Worm (Caenorhabditis elegans) whole organism, L2 larva: Measurements from ENCODE around the gene F54C9.11.

Experiments
- C34F6.9 ChIP-seq: fragments of 150-350 bp; optimal IDR thresholded peaks from 2 replicates; lab custom pipeline; 2014; ENCODE audit warnings: missing biosample characterization, missing genetic modification characterization
- F13H6.1 ChIP-seq: sonication (generic microtip); optimal IDR thresholded peaks from 2 replicates; lab custom pipeline; 2016; ENCODE audit warnings: missing genetic modification characterization, missing compliant biosample characterization
- R02D3.7 ChIP-seq: fragments of 150-350 bp; optimal IDR thresholded peaks from 2 replicates; lab custom pipeline; 2014; ENCODE audit warnings: missing biosample characterization, missing genetic modification characterization
- Y55F3AM.14 ChIP-seq: fragments of 200-800 bp; sonication (Bioruptor generic); optimal IDR thresholded peaks from 2 replicates; lab custom pipeline; 2018; ENCODE audit warnings: mild to moderate bottlenecking, missing genetic modification characterization, missing compliant biosample characterization
- aly-2 ChIP-seq: fragments of 150-350 bp; optimal IDR thresholded peaks from 2 replicates; lab custom pipeline; 2014; ENCODE audit warnings: missing biosample characterization, missing genetic modification characterization
- blmp-1 ChIP-seq: sonication (generic microtip); optimal IDR thresholded peaks from 2 replicates; lab custom pipeline; 2017; ENCODE audit warnings: missing genetic modification characterization, mild to moderate bottlenecking, missing compliant biosample characterization, antibody characterized with exemption, moderate library complexity; ENCODE audit not compliant: insufficient read depth
- crh-2 ChIP-seq: sonication (generic microtip); optimal IDR thresholded peaks from 2 replicates; lab custom pipeline; 2017; ENCODE audit warnings: missing biosample characterization, missing genetic modification characterization
- dmd-4 ChIP-seq: sonication (generic microtip); optimal IDR thresholded peaks from 2 replicates; lab custom pipeline; 2017; ENCODE audit warnings: missing biosample characterization, missing genetic modification characterization
- elt-3 ChIP-seq: sonication (generic microtip); optimal IDR thresholded peaks from 2 replicates; lab custom pipeline; 2017; ENCODE audit warnings: missing biosample characterization, missing genetic modification characterization
- fos-1 ChIP-seq: fragments of 150-350 bp; optimal IDR thresholded peaks from 2 replicates; lab custom pipeline; 2014; ENCODE audit warnings: missing biosample characterization, missing genetic modification characterization
- gmeb-1 ChIP-seq: fragments of 150-350 bp; optimal IDR thresholded peaks from 2 replicates; lab custom pipeline; 2014; ENCODE audit warnings: missing biosample characterization, missing genetic modification characterization
- lin-13 ChIP-seq: fragments of 150-350 bp; optimal IDR thresholded peaks from 2 replicates; lab custom pipeline; 2014; ENCODE audit warnings: missing biosample characterization, missing genetic modification reagents, missing genetic modification characterization
- lin-39 ChIP-seq: fragments of 150-350 bp; optimal IDR thresholded peaks from 2 replicates; lab custom pipeline; 2014; ENCODE audit warnings: missing biosample characterization, missing genetic modification reagents, missing genetic modification characterization
- lsy-2 ChIP-seq, 2 experiments: fragments of 150-350 bp in 1 of 2; sonication (generic microtip) in 1 of 2; optimal IDR thresholded peaks; 2 replicates each; lab custom pipeline; 2014 to 2017; ENCODE audit warnings: missing biosample characterization in 2 of 2, missing genetic modification characterization in 2 of 2
- mab-5 ChIP-seq: fragments of 150-350 bp; optimal IDR thresholded peaks from 2 replicates; lab custom pipeline; 2014; ENCODE audit warnings: missing biosample characterization, missing genetic modification characterization
- mbf-1 ChIP-seq: sonication (generic microtip); optimal IDR thresholded peaks from 2 replicates; lab custom pipeline; 2017; ENCODE audit warnings: missing biosample characterization, missing genetic modification characterization
- mdl-1 ChIP-seq, 2 experiments: fragments of 150-350 bp in 1 of 2; sonication (generic microtip) in 1 of 2; optimal IDR thresholded peaks; 2 replicates each; lab custom pipeline; 2017; ENCODE audit warnings: missing biosample characterization in 2 of 2, missing genetic modification characterization in 2 of 2
- nhr-11 ChIP-seq: fragments of 150-350 bp; optimal IDR thresholded peaks from 2 replicates; lab custom pipeline; 2014; ENCODE audit warnings: missing biosample characterization, missing genetic modification characterization
- nhr-21 ChIP-seq: fragments of 150-350 bp; optimal IDR thresholded peaks from 2 replicates; lab custom pipeline; 2014; ENCODE audit warnings: missing biosample characterization, missing genetic modification characterization
- nhr-23 ChIP-seq: fragments of 150-350 bp; optimal IDR thresholded peaks from 2 replicates; lab custom pipeline; 2014; ENCODE audit warnings: missing biosample characterization, missing genetic modification reagents, missing genetic modification characterization
- nhr-25 ChIP-seq: fragments of 150-350 bp; sonication (generic microtip); optimal IDR thresholded peaks from 3 replicates; lab custom pipeline; 2014; ENCODE audit warnings: missing biosample characterization, missing genetic modification characterization
- nhr-6 ChIP-seq: fragments of 150-350 bp; optimal IDR thresholded peaks from 2 replicates; lab custom pipeline; 2014; ENCODE audit warnings: missing biosample characterization, missing genetic modification characterization
- nhr-77 ChIP-seq: fragments of 150-350 bp; optimal IDR thresholded peaks from 2 replicates; lab custom pipeline; 2014; ENCODE audit warnings: missing biosample characterization, missing genetic modification characterization
- peb-1 ChIP-seq: fragments of 150-350 bp; optimal IDR thresholded peaks from 2 replicates; lab custom pipeline; 2014; ENCODE audit warnings: missing biosample characterization, missing genetic modification characterization
- sem-4 ChIP-seq: fragments of 150-350 bp; optimal IDR thresholded peaks from 2 replicates; lab custom pipeline; 2014; ENCODE audit warnings: missing biosample characterization, missing genetic modification reagents, missing genetic modification characterization
- skn-1 ChIP-seq: sonication (generic microtip); optimal IDR thresholded peaks from 2 replicates; lab custom pipeline; 2017; ENCODE audit warnings: missing biosample characterization, missing genetic modification characterization
- sma-9 ChIP-seq, 2 experiments: fragments of 150-350 bp in 1 of 2; sonication (generic microtip) in 1 of 2; optimal IDR thresholded peaks; 2 replicates each; lab custom pipeline; 2014 to 2016; ENCODE audit warnings: missing genetic modification characterization in 2 of 2, mild to moderate bottlenecking in 1 of 2, missing biosample characterization in 1 of 2, missing compliant biosample characterization in 1 of 2, missing genetic modification reagents in 1 of 2, moderate library complexity in 1 of 2
- snpc-4 ChIP-seq: fragments of 150-350 bp; optimal IDR thresholded peaks from 2 replicates; lab custom pipeline; 2014; ENCODE audit warnings: missing biosample characterization, missing genetic modification characterization
- unc-39 ChIP-seq: fragments of 150-350 bp; optimal IDR thresholded peaks from 2 replicates; lab custom pipeline; 2014; ENCODE audit warnings: missing biosample characterization, missing genetic modification characterization
- unc-55 ChIP-seq: fragments of 150-350 bp; sonication (generic microtip); optimal IDR thresholded peaks from 3 replicates; lab custom pipeline; 2014; ENCODE audit warnings: missing biosample characterization, missing genetic modification reagents, missing genetic modification characterization
- unc-62 ChIP-seq: fragments of 150-350 bp; optimal IDR thresholded peaks from 2 replicates; lab custom pipeline; 2014; ENCODE audit warnings: missing biosample characterization, missing genetic modification reagents, missing genetic modification characterization
- zag-1 ChIP-seq: fragments of 150-350 bp; optimal IDR thresholded peaks from 2 replicates; lab custom pipeline; 2014; ENCODE audit warnings: missing biosample characterization, missing genetic modification characterization
- ztf-1 ChIP-seq: fragments of 200-800 bp; sonication (Bioruptor generic); conservative IDR thresholded peaks from 2 replicates; pipeline ENCODE4 v1.3.6; 2022; ENCODE audit warnings: missing genetic modification characterization, missing compliant biosample characterization
- ztf-4 ChIP-seq: fragments of 150-350 bp; optimal IDR thresholded peaks from 2 replicates; lab custom pipeline; 2014; ENCODE audit warnings: missing biosample characterization, missing genetic modification characterization

The F54C9.11 gene

ce11 chrII:8585921-8586320 is 1.0 kb upstream of the F54C9.11 start:
- TF ChIP-seq sma-9 (GFP tag; optimal IDR thresholded peaks at IDR 0.05; lab: Kevin White, UChicago), result no peak
- TF ChIP-seq sma-9 (tag; optimal IDR thresholded peaks at IDR 0.05; lab: Kevin White, UChicago), result no peak
- TF ChIP-seq mdl-1 (tag; optimal IDR thresholded peaks at IDR 0.05; lab: Kevin White, UChicago), result no peak
- TF ChIP-seq zag-1 (tag; lab: Kevin White, UChicago), result no peak
- TF ChIP-seq sem-4, result no peak
- TF ChIP-seq ztf-4, result no peak
- TF ChIP-seq lin-13 (GFP tag; lab: Kevin White, UChicago), result no peak
- TF ChIP-seq, all 48 proteins: peak for 0

- TF ChIP-seq mbf-1 (no peak), peb-1 (tag; lab: Kevin White, UChicago) (no peak), skn-1 (tag; lab: Kevin White, UChicago) (no peak), blmp-1 (tag; lab: Kevin White, UChicago) (no peak)
Measured at ce11 chrII:8583035-8583434, 1.9 kb downstream of the F54C9.11 start.

- no peak for TF ChIP-seq aly-2
- no peak for TF ChIP-seq lin-39
- no peak for TF ChIP-seq fos-1
- TF ChIP-seq sem-4, result no peak
- no peak for TF ChIP-seq blmp-1 (tag; lab: Kevin White, UChicago)
- no peak for TF ChIP-seq mdl-1 (tag; optimal IDR thresholded peaks at IDR 0.05; lab: Kevin White, UChicago)
- TF ChIP-seq elt-3 (tag; lab: Kevin White, UChicago), result no peak
- TF ChIP-seq mab-5 (tag; lab: Kevin White, UChicago), result no peak
- no peak for TF ChIP-seq skn-1 (tag; lab: Kevin White, UChicago)
- TF ChIP-seq nhr-23, result no peak
- TF ChIP-seq unc-39 (tag; lab: Kevin White, UChicago), result no peak
- TF ChIP-seq zag-1 (tag; lab: Kevin White, UChicago), result no peak
- no peak for TF ChIP-seq gmeb-1
- TF ChIP-seq snpc-4 (tag; lab: Kevin White, UChicago), result no peak
- TF ChIP-seq C34F6.9, result no peak
- TF ChIP-seq unc-62 (GFP tag; lab: Kevin White, UChicago), result no peak
- TF ChIP-seq nhr-21, result no peak
- TF ChIP-seq dmd-4 (tag; lab: Kevin White, UChicago), result no peak
- TF ChIP-seq ztf-1, result no peak
- no peak for TF ChIP-seq nhr-11 (tag; lab: Kevin White, UChicago)
Measured at ce11 chrII:8581700-8582099, 3.2 kb downstream of the F54C9.11 start, which contains the start of gene arl-1. Gene arl-1, plus strand, starts transcription at chrII:8582000.

ce11 chrII:8577509-8578099 is 7.3 kb downstream of the F54C9.11 start, which contains the start of gene F54C9.9:
Gene F54C9.9, plus strand, starts transcription at chrII:8578049.
- TF ChIP-seq C34F6.9, result peak; percentile 66
- peak; percentile 79 for TF ChIP-seq nhr-25 (tag; lab: Kevin White, UChicago)
- no peak for TF ChIP-seq ztf-4
- TF ChIP-seq lsy-2 (tag; optimal IDR thresholded peaks at IDR 0.05; lab: Kevin White, UChicago), result peak in 1 of 2 experiments; percentile 60
- TF ChIP-seq lin-39, result no peak
- TF ChIP-seq crh-2 (tag; lab: Kevin White, UChicago), result peak; percentile 42
- peak; percentile 64 for TF ChIP-seq gmeb-1
- TF ChIP-seq unc-55, result peak; percentile 45
- no peak for TF ChIP-seq snpc-4 (tag; lab: Kevin White, UChicago)

- TF ChIP-seq unc-62 (GFP tag; lab: Kevin White, UChicago), result no peak
- TF ChIP-seq crh-2 (tag; lab: Kevin White, UChicago), result no peak
- no peak for TF ChIP-seq nhr-6 (tag; lab: Kevin White, UChicago)
- TF ChIP-seq dmd-4 (tag; lab: Kevin White, UChicago), result no peak
- TF ChIP-seq ztf-1, result no peak
- no peak for TF ChIP-seq Y55F3AM.14 (GFP tag; lab: Kevin White, UChicago)
- TF ChIP-seq C34F6.9, result no peak
- TF ChIP-seq F13H6.1, result no peak
- no peak for TF ChIP-seq R02D3.7 (tag; lab: Kevin White, UChicago)
- no peak for TF ChIP-seq aly-2
- TF ChIP-seq nhr-77, result no peak
- no peak for TF ChIP-seq unc-39 (tag; lab: Kevin White, UChicago)
- no peak for TF ChIP-seq mab-5 (tag; lab: Kevin White, UChicago)
- no peak for TF ChIP-seq snpc-4 (tag; lab: Kevin White, UChicago)
Measured at ce11 chrII:8575184-8575583, 9.7 kb downstream of the F54C9.11 start, which contains the start of gene puf-5. Gene puf-5, plus strand, starts transcription at chrII:8575541.
